Fruit fly (Drosophila melanogaster) whole organism, embryonic: ENCODE measurements around the gene CG4607.

Experiments
- Abd-B ChIP-seq: fragments of 200-800 bp; sonication (Bioruptor generic); optimal IDR thresholded peaks from 2 replicates; lab custom pipeline; 2018; ENCODE audit warnings: missing biosample characterization, mild to moderate bottlenecking, missing genetic modification characterization, moderate library complexity
- BtbVII ChIP-seq: fragments of 200-800 bp; sonication (Bioruptor generic); optimal IDR thresholded peaks from 3 replicates; lab custom pipeline; 2017; ENCODE audit warnings: missing biosample characterization, mild to moderate bottlenecking, missing genetic modification characterization
- CG10959 ChIP-seq: fragments of 200-800 bp; sonication (Bioruptor generic); IDR thresholded peaks from 2 replicates; pipeline ENCODE4 v1.3.6; 2022; ENCODE audit warnings: missing biosample characterization, missing genetic modification characterization
- CG11398 ChIP-seq: fragments of 200-800 bp; sonication (Bioruptor generic); optimal IDR thresholded peaks from 2 replicates; lab custom pipeline; 2016; ENCODE audit warnings: missing biosample characterization, missing genetic modification characterization
- CG11560 ChIP-seq: fragments of 200-800 bp; sonication (Bioruptor generic); IDR thresholded peaks from 3 replicates; pipeline ENCODE4 v1.3.6; 2022; ENCODE audit warnings: missing biosample characterization, missing genetic modification characterization
- CG13287 ChIP-seq: fragments of 200-800 bp; sonication (Bioruptor generic); IDR thresholded peaks from 2 replicates; pipeline ENCODE4 v1.3.6; 2022; ENCODE audit warnings: missing biosample characterization, missing genetic modification characterization; ENCODE audit not compliant: partially characterized antibody
- CG14710 ChIP-seq: fragments of 200-800 bp; sonication (Bioruptor generic); optimal IDR thresholded peaks from 3 replicates; lab custom pipeline; 2019; ENCODE audit warnings: missing biosample characterization, mild to moderate bottlenecking, missing genetic modification characterization, moderate library complexity
- CG1603 ChIP-seq: fragments of 200-800 bp; sonication (Bioruptor generic); optimal IDR thresholded peaks from 2 replicates; lab custom pipeline; 2019; ENCODE audit warnings: missing biosample characterization, mild to moderate bottlenecking, missing genetic modification characterization, moderate library complexity
- CG17186 ChIP-seq: fragments of 200-800 bp; sonication (Bioruptor generic); optimal IDR thresholded peaks from 3 replicates; lab custom pipeline; 2017; ENCODE audit warnings: missing biosample characterization, missing genetic modification reagents, missing genetic modification characterization
- CG17912 ChIP-seq: fragments of 200-800 bp; sonication (Bioruptor generic); optimal IDR thresholded peaks from 2 replicates; lab custom pipeline; 2018; ENCODE audit warnings: missing biosample characterization, mild to moderate bottlenecking, missing genetic modification characterization
- CG18262 ChIP-seq: fragments of 200-800 bp; optimal IDR thresholded peaks from 3 replicates; lab custom pipeline; 2019; ENCODE audit warnings: missing biosample characterization, mild to moderate bottlenecking, missing genetic modification characterization, moderate library complexity
- CG30020 ChIP-seq: fragments of 200-800 bp; optimal IDR thresholded peaks from 2 replicates; lab custom pipeline; 2019; ENCODE audit warnings: missing biosample characterization, mild to moderate bottlenecking, missing genetic modification characterization, moderate library complexity
- CG31224 ChIP-seq: fragments of 200-800 bp; sonication (Bioruptor generic); IDR thresholded peaks from 2 replicates; pipeline ENCODE4 v1.3.6; 2022; ENCODE audit warnings: missing biosample characterization, missing genetic modification characterization
- CG34422 ChIP-seq: fragments of 200-800 bp; sonication (Bioruptor generic); IDR thresholded peaks from 3 replicates; pipeline ENCODE4 v1.3.6; 2022; ENCODE audit warnings: missing biosample characterization, missing genetic modification characterization
- CG4424 ChIP-seq: fragments of 200-800 bp; sonication (Bioruptor generic); optimal IDR thresholded peaks from 3 replicates; lab custom pipeline; 2016; ENCODE audit warnings: missing biosample characterization, missing genetic modification characterization
- CG5953 ChIP-seq: fragments of 200-800 bp; sonication (Bioruptor generic); IDR thresholded peaks from 2 replicates; pipeline ENCODE4 v1.3.6; 2022; ENCODE audit warnings: missing biosample characterization, missing genetic modification characterization
- CG6683 ChIP-seq: fragments of 200-800 bp; sonication (Bioruptor generic); optimal IDR thresholded peaks from 2 replicates; lab custom pipeline; 2017; ENCODE audit warnings: missing biosample characterization, mild to moderate bottlenecking, missing genetic modification characterization, missing genetic modification reagents
- CG8359 ChIP-seq: fragments of 200-800 bp; sonication (Bioruptor generic); optimal IDR thresholded peaks from 2 replicates; lab custom pipeline; 2017; ENCODE audit warnings: missing biosample characterization, mild to moderate bottlenecking, missing genetic modification characterization, borderline replicate concordance
- CG9437 ChIP-seq: fragments of 200-800 bp; sonication (Bioruptor generic); optimal IDR thresholded peaks from 2 replicates; lab custom pipeline; 2018; ENCODE audit warnings: missing biosample characterization, mild to moderate bottlenecking, missing genetic modification characterization
- CTCF ChIP-seq: fragments of 200-800 bp; sonication (Bioruptor generic); optimal IDR thresholded peaks from 2 replicates; lab custom pipeline; 2017; ENCODE audit warnings: missing biosample characterization, mild to moderate bottlenecking, missing genetic modification characterization, moderate library complexity
- Dp ChIP-seq: fragments of 200-800 bp; sonication (Bioruptor generic); optimal IDR thresholded peaks from 2 replicates; lab custom pipeline; 2018; ENCODE audit warnings: missing biosample characterization, mild to moderate bottlenecking, missing genetic modification characterization, moderate library complexity
- Dref ChIP-seq: fragments of 200-800 bp; sonication (Bioruptor generic); IDR thresholded peaks from 2 replicates; pipeline ENCODE4 v1.3.6; 2022; ENCODE audit warnings: missing biosample characterization, missing genetic modification characterization
- E2f2 ChIP-seq: fragments of 200-800 bp; sonication (Bioruptor generic); IDR thresholded peaks from 2 replicates; pipeline ENCODE4 v1.3.6; 2022; ENCODE audit warnings: missing biosample characterization, missing genetic modification characterization
- Gug ChIP-seq: fragments of 200-800 bp; sonication (Bioruptor generic); IDR thresholded peaks from 4 replicates; pipeline ENCODE4 v1.3.6; 2022; ENCODE audit warnings: missing biosample characterization, missing genetic modification characterization
- HHEX ChIP-seq: fragments of 200-800 bp; sonication (Bioruptor generic); optimal IDR thresholded peaks from 3 replicates; lab custom pipeline; 2017; ENCODE audit warnings: missing biosample characterization, mild to moderate bottlenecking, missing genetic modification characterization, missing genetic modification reagents
- HLH3B ChIP-seq: fragments of 200-800 bp; sonication (Bioruptor generic); IDR thresholded peaks from 2 replicates; pipeline ENCODE4 v1.3.6; 2022; ENCODE audit warnings: missing biosample characterization, missing genetic modification characterization
- HLH4C ChIP-seq: fragments of 200-800 bp; sonication (Bioruptor generic); IDR thresholded peaks from 3 replicates; pipeline ENCODE4 v1.3.6; 2022; ENCODE audit warnings: missing biosample characterization, missing genetic modification characterization; ENCODE audit not compliant: partially characterized antibody
- Lpt ChIP-seq: fragments of >200 bp; optimal IDR thresholded peaks from 2 replicates; lab custom pipeline; 2018; ENCODE audit warnings: missing biosample characterization, missing genetic modification characterization
- Mes4 ChIP-seq: fragments of 200-800 bp; sonication (Bioruptor generic); optimal IDR thresholded peaks from 2 replicates; lab custom pipeline; 2016; ENCODE audit warnings: missing biosample characterization, missing genetic modification characterization
- Myb ChIP-seq: fragments of 200-800 bp; sonication (Bioruptor generic); optimal IDR thresholded peaks from 2 replicates; lab custom pipeline; 2016; ENCODE audit warnings: missing biosample characterization, missing genetic modification characterization
- Pdp1 ChIP-seq, 2 experiments: fragments of 200-800 bp; sonication (Bioruptor generic); optimal IDR thresholded peaks; 3 replicates each; lab custom pipeline; 2016; ENCODE audit warnings: missing biosample characterization in 2 of 2, missing genetic modification characterization in 2 of 2, mild to moderate bottlenecking in 1 of 2, moderate library complexity in 1 of 2
- YL-1 ChIP-seq: fragments of 200-800 bp; sonication (Bioruptor generic); optimal IDR thresholded peaks from 3 replicates; lab custom pipeline; 2017; ENCODE audit warnings: missing biosample characterization, mild to moderate bottlenecking, missing genetic modification characterization
- ab ChIP-seq: fragments of 200-800 bp; sonication (Bioruptor generic); optimal IDR thresholded peaks from 2 replicates; lab custom pipeline; 2016; ENCODE audit warnings: missing biosample characterization, missing genetic modification characterization
- aop ChIP-seq: fragments of 200-800 bp; sonication (Bioruptor generic); IDR thresholded peaks from 2 replicates; pipeline ENCODE4 v1.3.6; 2022; ENCODE audit warnings: missing biosample characterization, missing genetic modification characterization
- ato ChIP-seq: fragments of 200-800 bp; sonication (Bioruptor generic); IDR thresholded peaks from 2 replicates; pipeline ENCODE4 v1.3.6; 2022; ENCODE audit warnings: missing biosample characterization, missing genetic modification characterization; ENCODE audit not compliant: partially characterized antibody
- az2 ChIP-seq: fragments of 200-800 bp; sonication (Bioruptor generic); optimal IDR thresholded peaks from 3 replicates; lab custom pipeline; 2016; ENCODE audit warnings: missing biosample characterization, missing genetic modification characterization
- crc ChIP-seq: fragments of 200-800 bp; sonication (Bioruptor generic); optimal IDR thresholded peaks from 2 replicates; lab custom pipeline; 2016; ENCODE audit warnings: missing biosample characterization, missing genetic modification characterization
- crol ChIP-seq: fragments of 200-800 bp; sonication (Bioruptor generic); IDR thresholded peaks from 2 replicates; pipeline ENCODE4 v1.3.6; 2022; ENCODE audit warnings: missing biosample characterization, missing genetic modification characterization
- disco-r ChIP-seq: fragments of 200-800 bp; sonication (Bioruptor generic); optimal IDR thresholded peaks from 2 replicates; lab custom pipeline; 2016; ENCODE audit warnings: missing biosample characterization, missing genetic modification characterization
- fru ChIP-seq: fragments of >200 bp; optimal IDR thresholded peaks from 2 replicates; lab custom pipeline; 2017
- insv ChIP-seq, 2 experiments: fragments of 200-800 bp; sonication (Bioruptor generic); optimal IDR thresholded peaks; 3 replicates each; lab custom pipeline; 2016 to 2018; ENCODE audit warnings: missing biosample characterization in 2 of 2, missing genetic modification characterization in 2 of 2
- knrl ChIP-seq: fragments of 200-800 bp; sonication (Bioruptor generic); IDR thresholded peaks from 3 replicates; pipeline ENCODE4 v1.3.6; 2022; ENCODE audit warnings: missing biosample characterization, missing genetic modification characterization; ENCODE audit not compliant: partially characterized antibody
- lilli ChIP-seq: fragments of 200-800 bp; sonication (Bioruptor generic); optimal IDR thresholded peaks from 3 replicates; lab custom pipeline; 2016; ENCODE audit warnings: missing biosample characterization, missing genetic modification characterization
- maf-S ChIP-seq: fragments of 200-800 bp; sonication (Bioruptor generic); optimal IDR thresholded peaks from 2 replicates; lab custom pipeline; 2016; ENCODE audit warnings: missing biosample characterization, missing genetic modification characterization
- pfk ChIP-seq: fragments of 200-800 bp; sonication (Bioruptor generic); optimal IDR thresholded peaks from 2 replicates; lab custom pipeline; 2018; ENCODE audit warnings: missing biosample characterization, mild to moderate bottlenecking, missing genetic modification characterization, moderate library complexity
- phol ChIP-seq: fragments of 200-800 bp; sonication (Bioruptor generic); optimal IDR thresholded peaks from 3 replicates; lab custom pipeline; 2018; ENCODE audit warnings: missing biosample characterization, mild to moderate bottlenecking, missing genetic modification characterization, moderate library complexity
- pzg ChIP-seq: fragments of 200-800 bp; sonication (Bioruptor generic); optimal IDR thresholded peaks from 3 replicates; lab custom pipeline; 2018; ENCODE audit warnings: missing biosample characterization, mild to moderate bottlenecking, missing genetic modification characterization, moderate library complexity
- slou ChIP-seq: fragments of 200-800 bp; sonication (Bioruptor generic); optimal IDR thresholded peaks from 3 replicates; lab custom pipeline; 2016; ENCODE audit warnings: missing biosample characterization, missing genetic modification characterization
- stwl ChIP-seq: fragments of 200-800 bp; sonication (Bioruptor generic); optimal IDR thresholded peaks from 3 replicates; lab custom pipeline; 2018; ENCODE audit warnings: missing biosample characterization, mild to moderate bottlenecking, missing genetic modification characterization, moderate library complexity
- tap ChIP-seq: fragments of 200-800 bp; optimal IDR thresholded peaks from 3 replicates; lab custom pipeline; 2019; ENCODE audit warnings: missing biosample characterization, mild to moderate bottlenecking, missing genetic modification characterization, moderate library complexity
- vfl ChIP-seq: fragments of 200-800 bp; sonication (Bioruptor generic); optimal IDR thresholded peaks from 2 replicates; lab custom pipeline; 2016; ENCODE audit warnings: missing biosample characterization, missing genetic modification characterization
- zen ChIP-seq: fragments of 200-800 bp; sonication (Bioruptor generic); optimal IDR thresholded peaks from 3 replicates; lab custom pipeline; 2018; ENCODE audit warnings: missing biosample characterization, mild to moderate bottlenecking, missing genetic modification characterization, moderate library complexity
- zfh2 ChIP-seq: fragments of 200-800 bp; sonication (Bioruptor generic); optimal IDR thresholded peaks from 2 replicates; lab custom pipeline; 2016; ENCODE audit warnings: missing biosample characterization, missing genetic modification characterization

Gene CG4607

dm6 chrX:7066608-7067007 is 2.6 kb upstream of the CG4607 start (continued):
- TF ChIP-seq CG9437 (GFP tag; lab: Kevin White, UChicago) (peak; percentile 90), fru (no peak), maf-S (no peak), CG8359 (GFP tag; lab: Kevin White, UChicago) (no peak), CG30020 (tag; lab: Kevin White, UChicago) (no peak), vfl (no peak), HHEX (GFP tag; lab: Kevin White, UChicago) (no peak), Lpt (no peak), stwl (peak; percentile 74), CG17186 (GFP tag; lab: Kevin White, UChicago) (peak; percentile 47), CTCF (peak; percentile 63), CG6683 (GFP tag; lab: Kevin White, UChicago) (no peak), CG31224 (GFP tag; lab: Robert Waterston, UW) (no peak), Gug (GFP tag; lab: Robert Waterston, UW) (no peak), tap (tag; lab: Kevin White, UChicago) (no peak), CG1603 (peak; percentile 4), E2f2 (GFP tag; lab: Robert Waterston, UW) (peak; percentile 87), Dp (GFP tag; lab: Kevin White, UChicago) (peak; percentile 88), CG14710 (peak; percentile 26), phol (tag; lab: Kevin White, UChicago) (no peak), CG13287 (GFP tag; lab: Robert Waterston, UW) (peak; percentile 44; the same call in 1 of the 2 replicates), slou (GFP tag; lab: Kevin White, UChicago) (no peak), CG11560 (peak; percentile 96), pzg (GFP tag; lab: Kevin White, UChicago) (peak; percentile 47), lilli (GFP tag; lab: Kevin White, UChicago) (no peak), knrl (GFP tag; lab: Robert Waterston, UW) (no peak)

DNA sequence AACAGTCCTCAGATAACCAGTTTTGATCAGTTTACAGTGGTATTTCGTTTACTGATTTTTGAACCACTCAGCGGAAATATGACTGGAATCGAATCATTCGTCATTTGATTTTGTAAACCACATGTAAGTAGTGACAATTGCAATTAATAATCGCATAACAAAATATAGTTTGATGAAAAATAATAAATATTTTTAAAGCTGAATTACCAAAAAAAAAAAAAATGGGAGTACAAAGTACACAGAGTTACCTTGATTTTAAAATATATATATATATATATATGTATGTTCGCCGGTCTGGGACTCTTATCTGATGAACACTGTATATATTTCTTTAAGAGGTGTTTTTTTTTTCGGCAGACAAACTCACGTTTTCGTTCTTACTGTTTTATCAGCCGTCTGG is 2.0 kb upstream of the CG4607 start:
- TF ChIP-seq zfh2 (GFP tag; lab: Kevin White, UChicago) (no peak), ato (GFP tag; lab: Robert Waterston, UW) (no peak), CG10959 (GFP tag; lab: Robert Waterston, UW) (no peak), CG17912 (no peak), ab (GFP tag; lab: Kevin White, UChicago) (no peak), az2 (GFP tag; lab: Kevin White, UChicago) (no peak), CG11398 (no peak), Pdp1 (GFP tag; optimal IDR thresholded peaks at IDR 0.05; lab: Kevin White, UChicago) (no peak), insv (GFP tag; optimal IDR thresholded peaks at IDR 0.05; lab: Kevin White, UChicago) (no peak), Mes4 (GFP tag; lab: Kevin White, UChicago) (no peak), crc (GFP tag; lab: Kevin White, UChicago) (no peak), disco-r (GFP tag; lab: Kevin White, UChicago) (no peak), YL-1 (GFP tag; lab: Kevin White, UChicago) (no peak), Dref (no peak), CG18262 (no peak), pfk (GFP tag; lab: Kevin White, UChicago) (no peak), fru (no peak), Abd-B (no peak), aop (GFP tag; lab: Robert Waterston, UW) (no peak), CG8359 (GFP tag; lab: Kevin White, UChicago) (no peak), CG5953 (GFP tag; lab: Robert Waterston, UW) (no peak), zen (no peak), HLH3B (GFP tag; lab: Robert Waterston, UW) (no peak), Myb (GFP tag; lab: Kevin White, UChicago) (no peak), HLH4C (GFP tag; lab: Robert Waterston, UW) (no peak), crol (no peak), BtbVII (GFP tag; lab: Kevin White, UChicago) (peak; percentile 7), CG34422 (GFP tag; lab: Robert Waterston, UW) (no peak), CG4424 (no peak)
